Worm (Caenorhabditis elegans): ENCODE data around the gene C06E1.9.
A peak's percentile ranks its signal among the peaks of the same experiment; 100 is the strongest.

Gene C06E1.9

ce11 chrIII:8656957-8657356, 47.4 kb upstream of the C06E1.9 start:
- no peak for TF ChIP-seq F23B12.7 (tag; optimal IDR thresholded peaks at IDR 0.05; ENCODE audit: insufficient read depth)
- TF ChIP-seq cebp-1 (GFP tag; IDR thresholded peaks at IDR 0.05): no peak
- peak; percentile 21 for TF ChIP-seq cebp-1 (tag; optimal IDR thresholded peaks at IDR 0.05)
- no peak for TF ChIP-seq nfyb-1 (GFP tag; IDR thresholded peaks at IDR 0.05)
- TF ChIP-seq sea-2 (GFP tag; IDR thresholded peaks at IDR 0.05): no peak
- TF ChIP-seq lag-1 (GFP tag; IDR thresholded peaks at IDR 0.05): no peak
- peak; percentile 10 for TF ChIP-seq lin-40 (tag; optimal IDR thresholded peaks at IDR 0.05)
- TF ChIP-seq F39B2.1 (GFP tag; IDR thresholded peaks at IDR 0.05): no peak
- peak; percentile 76 for TF ChIP-seq nhr-80 (tag; optimal IDR thresholded peaks at IDR 0.05)
- no peak for TF ChIP-seq mel-28 (tag; optimal IDR thresholded peaks at IDR 0.05; ENCODE audit: borderline replicate concordance)
- TF ChIP-seq die-1 (tag; optimal IDR thresholded peaks at IDR 0.05): no peak
- no peak for TF ChIP-seq bed-2 (GFP tag; IDR thresholded peaks at IDR 0.05)
- TF ChIP-seq let-607 (tag; optimal IDR thresholded peaks at IDR 0.05): peak in 1 of 2 experiments; percentile 20
- no peak for TF ChIP-seq K12H6.12 (tag; optimal IDR thresholded peaks at IDR 0.05)
- TF ChIP-seq Y53G8AR.9 (GFP tag; conservative IDR thresholded peaks at IDR 0.05): no peak
- TF ChIP-seq lir-1 (GFP tag; conservative IDR thresholded peaks at IDR 0.05): no peak
- TF ChIP-seq attf-5 (GFP tag; optimal IDR thresholded peaks at IDR 0.05): no peak
- TF ChIP-seq tbp1 (GFP tag; optimal IDR thresholded peaks at IDR 0.05): peak; percentile 47

- TF ChIP-seq cebp-1 (GFP tag; IDR thresholded peaks at IDR 0.05) (no peak), cebp-1 (tag; optimal IDR thresholded peaks at IDR 0.05) (peak; percentile 29), ceh-79 (tag; optimal IDR thresholded peaks at IDR 0.05) (no peak), bed-1 (GFP tag; IDR thresholded peaks at IDR 0.05) (no peak), hrde-1 (tag; optimal IDR thresholded peaks at IDR 0.05; ENCODE audit: borderline replicate concordance) (no peak)
These were observed 46.5 kb upstream of the C06E1.9 start for ce11 chrIII:8656055-8656454.

- TF ChIP-seq xnd-1 (tag; optimal IDR thresholded peaks at IDR 0.05): no peak
- TF ChIP-seq ztf-26 (tag; optimal IDR thresholded peaks at IDR 0.05): peak; percentile 14
- no peak for TF ChIP-seq F57C9.4 (tag; optimal IDR thresholded peaks at IDR 0.05)
These were observed 45.8 kb upstream of the C06E1.9 start for ce11 chrIII:8655412-8655811.

- TF ChIP-seq somi-1 (GFP tag; optimal IDR thresholded peaks at IDR 0.05) (peak; percentile 33), him-1 (tag; optimal IDR thresholded peaks at IDR 0.05) (no peak)
These were observed 44.9 kb upstream of the C06E1.9 start for ce11 chrIII:8654400-8654980.

- TF ChIP-seq die-1 (tag; optimal IDR thresholded peaks at IDR 0.05): no peak
- no peak for TF ChIP-seq C06A6.2 (GFP tag; conservative IDR thresholded peaks at IDR 0.05)
- TF ChIP-seq attf-3 (GFP tag; conservative IDR thresholded peaks at IDR 0.05): 0 out of 2 replicates have a peak, but pooled peaks have one; percentile 12
- TF ChIP-seq tbx-9 (tag; optimal IDR thresholded peaks at IDR 0.05; ENCODE audit: borderline replicate concordance): no peak
- TF ChIP-seq unc-130 (GFP tag; optimal IDR thresholded peaks at IDR 0.05): no peak
- no peak for TF ChIP-seq ceh-27 (GFP tag; optimal IDR thresholded peaks at IDR 0.05)
- TF ChIP-seq B0261.1 (tag; optimal IDR thresholded peaks at IDR 0.05): no peak
- no peak for TF ChIP-seq ztf-3 (GFP tag; optimal IDR thresholded peaks at IDR 0.05)
- TF ChIP-seq let-526 (GFP tag; IDR thresholded peaks at IDR 0.05): no peak
- no peak for TF ChIP-seq rec-8 (tag; optimal IDR thresholded peaks at IDR 0.05)
- no peak for TF ChIP-seq madf-3 (GFP tag; IDR thresholded peaks at IDR 0.05)
- TF ChIP-seq mes-4 (tag; optimal IDR thresholded peaks at IDR 0.05): no peak
- TF ChIP-seq somi-1 (GFP tag; optimal IDR thresholded peaks at IDR 0.05): no peak
- 0 out of 2 replicates have a peak, but pooled peaks have one; percentile 23 for TF ChIP-seq K11D2.4 (GFP tag; IDR thresholded peaks at IDR 0.05)
- no peak for TF ChIP-seq F55B11.4 (tag; optimal IDR thresholded peaks at IDR 0.05; ENCODE audit: borderline replicate concordance, insufficient read depth)
- TF ChIP-seq sptf-2 (GFP tag; optimal IDR thresholded peaks at IDR 0.05): no peak
- no peak for TF ChIP-seq madf-10 (tag; optimal IDR thresholded peaks at IDR 0.05)
These were observed 44.3 kb upstream of the C06E1.9 start, which contains the start of gene F22B7.9 for ce11 chrIII:8653875-8654386. Gene F22B7.9, minus strand, starts transcription at chrIII:8653925.
